Fruit fly (Drosophila melanogaster) whole organism, embryonic: ENCODE results near the gene Gr22c.

Experiments used
- Atf-2 ChIP-seq: fragments of 200-800 bp; sonication (Bioruptor generic); optimal IDR thresholded peaks from 2 replicates; lab custom pipeline; 2016; ENCODE audit warnings: missing biosample characterization, missing genetic modification characterization
- B-H2 ChIP-seq: fragments of 200-800 bp; sonication (Bioruptor generic); optimal IDR thresholded peaks from 2 replicates; lab custom pipeline; 2018; ENCODE audit warnings: missing biosample characterization, mild to moderate bottlenecking, missing genetic modification characterization
- BtbVII ChIP-seq: fragments of 200-800 bp; sonication (Bioruptor generic); optimal IDR thresholded peaks from 3 replicates; lab custom pipeline; 2017; ENCODE audit warnings: missing biosample characterization, mild to moderate bottlenecking, missing genetic modification characterization
- CG10267 ChIP-seq: fragments of 200-800 bp; sonication (Bioruptor generic); optimal IDR thresholded peaks from 2 replicates; lab custom pipeline; 2018; ENCODE audit warnings: missing biosample characterization, mild to moderate bottlenecking, missing genetic modification characterization, moderate library complexity
- CG10431 ChIP-seq: fragments of 200-800 bp; sonication (Bioruptor generic); optimal IDR thresholded peaks from 3 replicates; lab custom pipeline; 2018; ENCODE audit warnings: missing biosample characterization, mild to moderate bottlenecking, missing genetic modification characterization
- CG14965 ChIP-seq: fragments of 200-800 bp; sonication (Bioruptor generic); optimal IDR thresholded peaks from 2 replicates; lab custom pipeline; 2016; ENCODE audit warnings: missing biosample characterization, missing genetic modification characterization, borderline replicate concordance
- CG1603 ChIP-seq: fragments of 200-800 bp; sonication (Bioruptor generic); optimal IDR thresholded peaks from 2 replicates; lab custom pipeline; 2019; ENCODE audit warnings: missing biosample characterization, mild to moderate bottlenecking, missing genetic modification characterization, moderate library complexity
- CG17186 ChIP-seq: fragments of 200-800 bp; sonication (Bioruptor generic); optimal IDR thresholded peaks from 3 replicates; lab custom pipeline; 2017; ENCODE audit warnings: missing biosample characterization, missing genetic modification reagents, missing genetic modification characterization
- CG18011 ChIP-seq: fragments of 200-800 bp; sonication (Bioruptor generic); optimal IDR thresholded peaks from 2 replicates; lab custom pipeline; 2017; ENCODE audit warnings: missing biosample characterization, missing genetic modification characterization, mild to moderate bottlenecking, moderate library complexity, missing genotype
- CG2889 ChIP-seq: fragments of 200-800 bp; sonication (Bioruptor generic); IDR thresholded peaks from 3 replicates; pipeline ENCODE4 v1.3.6; 2022; ENCODE audit warnings: missing biosample characterization, missing genetic modification characterization
- CG3281 ChIP-seq: fragments of 200-800 bp; sonication (Bioruptor generic); optimal IDR thresholded peaks from 3 replicates; lab custom pipeline; 2017; ENCODE audit warnings: missing biosample characterization, mild to moderate bottlenecking, missing genetic modification characterization
- CG3995 ChIP-seq: fragments of 200-800 bp; sonication (Bioruptor generic); optimal IDR thresholded peaks from 3 replicates; lab custom pipeline; 2016; ENCODE audit warnings: missing biosample characterization, missing genetic modification characterization
- CG6254 ChIP-seq: fragments of 200-800 bp; sonication (Bioruptor generic); optimal IDR thresholded peaks from 3 replicates; lab custom pipeline; 2017; ENCODE audit warnings: mild to moderate bottlenecking, missing biosample characterization, missing genetic modification reagents, missing genetic modification characterization
- CG7357 ChIP-seq: fragments of 200-800 bp; sonication (Bioruptor generic); IDR thresholded peaks from 3 replicates; pipeline ENCODE4 v1.3.6; 2022; ENCODE audit warnings: missing biosample characterization, missing genetic modification characterization
- CG7786 ChIP-seq: fragments of 200-800 bp; sonication (Bioruptor generic); optimal IDR thresholded peaks from 2 replicates; lab custom pipeline; 2016; ENCODE audit warnings: missing biosample characterization, missing genetic modification characterization
- CG8089 ChIP-seq: fragments of 200-800 bp; sonication (Bioruptor generic); optimal IDR thresholded peaks from 3 replicates; lab custom pipeline; 2016; ENCODE audit warnings: missing biosample characterization, missing genetic modification characterization
- CG9437 ChIP-seq: fragments of 200-800 bp; sonication (Bioruptor generic); optimal IDR thresholded peaks from 2 replicates; lab custom pipeline; 2018; ENCODE audit warnings: missing biosample characterization, mild to moderate bottlenecking, missing genetic modification characterization
- CoRest ChIP-seq: fragments of 200-800 bp; sonication (Bioruptor generic); optimal IDR thresholded peaks from 3 replicates; lab custom pipeline; 2018; ENCODE audit warnings: missing biosample characterization, mild to moderate bottlenecking, missing genetic modification characterization, moderate library complexity
- CrebB ChIP-seq: fragments of 200-800 bp; sonication (Bioruptor generic); optimal IDR thresholded peaks from 3 replicates; lab custom pipeline; 2018; ENCODE audit warnings: missing biosample characterization, mild to moderate bottlenecking, missing genetic modification characterization
- D19A ChIP-seq: fragments of 200-800 bp; optimal IDR thresholded peaks from 3 replicates; lab custom pipeline; 2019; ENCODE audit warnings: missing biosample characterization, mild to moderate bottlenecking, missing genetic modification characterization, moderate library complexity
- ERR ChIP-seq: fragments of 200-800 bp; sonication (Bioruptor generic); optimal IDR thresholded peaks from 2 replicates; lab custom pipeline; 2016; ENCODE audit warnings: missing biosample characterization, missing genetic modification characterization
- Hr39 ChIP-seq: fragments of >200 bp; optimal IDR thresholded peaks from 2 replicates; lab custom pipeline; 2017
- Hr78 ChIP-seq, 2 experiments: fragments of 200-800 bp in 1 of 2; fragments of >200 bp in 1 of 2; sonication (Bioruptor generic) in 1 of 2; optimal IDR thresholded peaks; 2 replicates each; lab custom pipeline; 2017 to 2019; ENCODE audit warnings: missing biosample characterization in 2 of 2, missing genetic modification characterization in 2 of 2, mild to moderate bottlenecking in 1 of 2, moderate library complexity in 1 of 2
- Myb ChIP-seq: fragments of 200-800 bp; sonication (Bioruptor generic); optimal IDR thresholded peaks from 2 replicates; lab custom pipeline; 2016; ENCODE audit warnings: missing biosample characterization, missing genetic modification characterization
- NK7.1 ChIP-seq: fragments of 200-800 bp; sonication (Bioruptor generic); optimal IDR thresholded peaks from 3 replicates; lab custom pipeline; 2016; ENCODE audit warnings: missing biosample characterization, missing genetic modification characterization
- Oli ChIP-seq: fragments of 200-800 bp; sonication (Bioruptor generic); optimal IDR thresholded peaks from 2 replicates; lab custom pipeline; 2018; ENCODE audit warnings: missing biosample characterization, mild to moderate bottlenecking, missing genetic modification characterization, moderate library complexity
- Pdp1 ChIP-seq, 2 experiments: fragments of 200-800 bp; sonication (Bioruptor generic); optimal IDR thresholded peaks; 3 replicates each; lab custom pipeline; 2016; ENCODE audit warnings: missing biosample characterization in 2 of 2, missing genetic modification characterization in 2 of 2, mild to moderate bottlenecking in 1 of 2, moderate library complexity in 1 of 2
- Sry-β ChIP-seq: fragments of 200-800 bp; sonication (Bioruptor generic); optimal IDR thresholded peaks from 2 replicates; lab custom pipeline; 2018; ENCODE audit warnings: missing biosample characterization, mild to moderate bottlenecking, missing genetic modification characterization, moderate library complexity
- TFAM ChIP-seq: fragments of 200-800 bp; sonication (Bioruptor generic); optimal IDR thresholded peaks from 2 replicates; lab custom pipeline; 2017; ENCODE audit warnings: missing biosample characterization, missing genetic modification characterization, inconsistent platforms
- Usf ChIP-seq: fragments of 200-800 bp; sonication (Bioruptor generic); optimal IDR thresholded peaks from 2 replicates; lab custom pipeline; 2017; ENCODE audit warnings: missing genotype, missing biosample characterization, missing genetic modification characterization
- abd-A ChIP-seq: fragments of 200-800 bp; sonication (Bioruptor generic); optimal IDR thresholded peaks from 3 replicates; lab custom pipeline; 2019; ENCODE audit warnings: missing biosample characterization, mild to moderate bottlenecking, missing genetic modification characterization, moderate library complexity
- bab2 ChIP-seq: fragments of 200-800 bp; sonication (Bioruptor generic); optimal IDR thresholded peaks from 2 replicates; lab custom pipeline; 2016; ENCODE audit warnings: missing biosample characterization, missing genetic modification characterization
- bsh ChIP-seq, 2 experiments: fragments of 200-800 bp; sonication (Bioruptor generic); optimal IDR thresholded peaks; 2 replicates each; lab custom pipeline; 2017 to 2018; ENCODE audit warnings: mild to moderate bottlenecking in 2 of 2, missing biosample characterization in 2 of 2, missing genetic modification characterization in 2 of 2, moderate library complexity in 1 of 2
- crc ChIP-seq: fragments of 200-800 bp; sonication (Bioruptor generic); optimal IDR thresholded peaks from 2 replicates; lab custom pipeline; 2016; ENCODE audit warnings: missing biosample characterization, missing genetic modification characterization
- cwo ChIP-seq: fragments of 200-800 bp; sonication (Bioruptor generic); optimal IDR thresholded peaks from 3 replicates; lab custom pipeline; 2017; ENCODE audit warnings: missing biosample characterization, missing genetic modification characterization, mild to moderate bottlenecking, moderate library complexity, missing genetic modification reagents
- dan ChIP-seq: fragments of 200-800 bp; sonication (Bioruptor generic); IDR thresholded peaks from 2 replicates; pipeline ENCODE4 v1.3.6; 2022; ENCODE audit warnings: missing biosample characterization, missing genetic modification characterization
- gcm2 ChIP-seq: fragments of 200-800 bp; sonication (Bioruptor generic); optimal IDR thresholded peaks from 2 replicates; lab custom pipeline; 2016; ENCODE audit warnings: missing biosample characterization, missing genetic modification characterization
- hbn ChIP-seq: fragments of 200-800 bp; sonication (Bioruptor generic); IDR thresholded peaks from 2 replicates; pipeline ENCODE4 v1.3.6; 2022; ENCODE audit warnings: missing biosample characterization, missing genetic modification characterization; ENCODE audit not compliant: partially characterized antibody
- jing ChIP-seq: fragments of 200-800 bp; sonication (Bioruptor generic); optimal IDR thresholded peaks from 2 replicates; lab custom pipeline; 2018; ENCODE audit warnings: missing biosample characterization, mild to moderate bottlenecking, missing genetic modification characterization
- ken ChIP-seq: fragments of 200-800 bp; sonication (Bioruptor generic); IDR thresholded peaks from 3 replicates; pipeline ENCODE4 v1.3.6; 2022; ENCODE audit warnings: missing biosample characterization, missing genetic modification characterization
- mirr ChIP-seq: fragments of 200-800 bp; sonication (Bioruptor generic); optimal IDR thresholded peaks from 3 replicates; lab custom pipeline; 2018; ENCODE audit warnings: missing biosample characterization, mild to moderate bottlenecking, missing genetic modification characterization
- onecut ChIP-seq: fragments of 200-800 bp; sonication (Bioruptor generic); IDR thresholded peaks from 2 replicates; pipeline ENCODE4 v1.3.6; 2022; ENCODE audit warnings: missing biosample characterization, missing genetic modification characterization
- pan ChIP-seq, 4 experiments: fragments of >200 bp in 3 of 4; fragments of 200-800 bp in 1 of 4; sonication (Bioruptor generic) in 1 of 4; optimal IDR thresholded peaks in 3 of 4; IDR thresholded peaks in 1 of 4; 2 replicates each; pipeline versions ENCODE4 v1.3.6 to Lab custom; 2017 to 2022; ENCODE audit warnings: missing biosample characterization in 2 of 4, missing genetic modification characterization in 2 of 4, mixed read lengths in 1 of 4
- pho ChIP-seq: fragments of 200-800 bp; sonication (Bioruptor generic); optimal IDR thresholded peaks from 2 replicates; lab custom pipeline; 2016; ENCODE audit warnings: missing biosample characterization, missing genetic modification characterization
- repo ChIP-seq: fragments of 200-800 bp; sonication (Bioruptor generic); optimal IDR thresholded peaks from 2 replicates; lab custom pipeline; 2016; ENCODE audit warnings: missing biosample characterization, missing genetic modification characterization
- salm ChIP-seq: fragments of 200-800 bp; sonication (Bioruptor generic); optimal IDR thresholded peaks from 2 replicates; lab custom pipeline; 2018; ENCODE audit warnings: missing biosample characterization, mild to moderate bottlenecking, missing genetic modification characterization
- sima ChIP-seq: fragments of 200-800 bp; sonication (Bioruptor generic); optimal IDR thresholded peaks from 2 replicates; lab custom pipeline; 2016; ENCODE audit warnings: missing biosample characterization, missing genetic modification characterization
- tll ChIP-seq, 2 experiments: fragments of 200-800 bp in 1 of 2; fragments of >200 bp in 1 of 2; sonication (Bioruptor generic) in 1 of 2; optimal IDR thresholded peaks; 2 replicates each; lab custom pipeline; 2017 to 2019; ENCODE audit warnings: missing biosample characterization in 2 of 2, missing genetic modification characterization in 2 of 2, mild to moderate bottlenecking in 1 of 2, moderate library complexity in 1 of 2
- zf30C ChIP-seq: fragments of 200-800 bp; sonication (Bioruptor generic); optimal IDR thresholded peaks from 3 replicates; lab custom pipeline; 2018; ENCODE audit warnings: missing biosample characterization, mild to moderate bottlenecking, missing genetic modification characterization

Gr22c gene

DNA sequence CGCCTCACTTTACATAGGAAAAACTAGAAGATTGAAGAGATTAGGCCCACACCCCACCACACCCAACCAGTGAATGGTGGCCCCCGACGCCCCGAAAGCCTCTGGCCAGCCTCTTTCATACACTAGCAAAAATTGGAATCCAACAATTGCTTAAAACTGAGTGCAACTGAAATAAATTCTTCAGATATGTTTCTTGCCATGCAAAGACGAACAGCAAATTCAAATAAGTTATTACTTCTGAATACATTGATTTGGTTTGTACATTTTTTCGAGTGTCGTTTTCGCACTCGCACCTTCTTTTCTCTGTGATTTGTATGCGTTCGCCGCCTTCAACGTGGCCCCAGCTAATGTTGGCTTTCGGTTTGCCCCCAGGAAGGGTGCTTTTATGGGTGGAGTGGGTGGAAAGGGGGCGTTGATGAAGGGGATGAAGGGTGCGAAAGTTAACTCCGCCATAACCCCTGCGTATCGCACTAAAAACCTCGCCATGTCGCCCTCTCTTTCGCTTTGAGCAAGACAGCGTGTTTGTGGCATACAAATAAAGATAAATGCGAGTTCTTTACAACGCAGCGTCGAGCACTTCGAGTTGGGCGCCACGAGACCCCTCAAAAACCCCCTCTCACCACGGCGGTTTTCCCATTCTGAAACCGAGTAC, 46.2 kb upstream of the Gr22c start (continued):
- TF ChIP-seq onecut (GFP tag; lab: Robert Waterston, UW) = 0 out of 2 replicates have a peak, but pooled peaks have one; percentile 13
- TF ChIP-seq TFAM (GFP tag; lab: Kevin White, UChicago) = no peak
- no peak for TF ChIP-seq CG17186
- peak; percentile 62 for TF ChIP-seq CG3281 (GFP tag; lab: Kevin White, UChicago)
- TF ChIP-seq Hr78 (GFP tag; optimal IDR thresholded peaks at IDR 0.05; lab: Kevin White, UChicago) = no peak
- TF ChIP-seq CG1603 (tag; lab: Kevin White, UChicago) = peak; percentile 52
- no peak for TF ChIP-seq CG10431 (GFP tag; lab: Kevin White, UChicago)
- peak; percentile 61 for TF ChIP-seq abd-A (tag; lab: Kevin White, UChicago)
- no peak for TF ChIP-seq mirr (GFP tag; lab: Kevin White, UChicago)
- TF ChIP-seq ERR = no peak
- TF ChIP-seq CG2889 (GFP tag; lab: Robert Waterston, UW) = 0 out of 3 replicates have a peak, but pooled peaks have one; percentile 59
- TF ChIP-seq pan (optimal IDR thresholded peaks at IDR 0.05; lab: Kevin White, UChicago) = no peak
- peak in 1 of 2 experiments; percentile 60 for TF ChIP-seq pan (GFP tag; optimal IDR thresholded peaks at IDR 0.05 in 1 of 2, IDR thresholded peaks at IDR 0.05 in 1 of 2)
- no peak for TF ChIP-seq tll (GFP tag; optimal IDR thresholded peaks at IDR 0.05; lab: Kevin White, UChicago)
- TF ChIP-seq CG18011 (GFP tag; lab: Kevin White, UChicago) = no peak
- no peak for TF ChIP-seq bab2 (GFP tag; lab: Kevin White, UChicago)
- no peak for TF ChIP-seq crc (GFP tag; lab: Kevin White, UChicago)
- no peak for TF ChIP-seq D19A (tag; lab: Kevin White, UChicago)
- no peak for TF ChIP-seq CG14965 (GFP tag; lab: Kevin White, UChicago)
- no peak for TF ChIP-seq Pdp1 (GFP tag; optimal IDR thresholded peaks at IDR 0.05; lab: Kevin White, UChicago)
- peak; percentile 48 for TF ChIP-seq Oli
- peak; percentile 48 for TF ChIP-seq cwo (GFP tag; lab: Kevin White, UChicago)
- no peak for TF ChIP-seq zf30C (GFP tag; lab: Kevin White, UChicago)
- no peak for TF ChIP-seq CG8089 (GFP tag; lab: Kevin White, UChicago)
- TF ChIP-seq CoRest (tag; lab: Kevin White, UChicago) = peak; percentile 42
- TF ChIP-seq sima (GFP tag; lab: Kevin White, UChicago) = no peak
- no peak for TF ChIP-seq CG10267
- TF ChIP-seq NK7.1 (GFP tag; lab: Kevin White, UChicago) = no peak
- no peak for TF ChIP-seq Atf-2
- TF ChIP-seq bsh (GFP tag; optimal IDR thresholded peaks at IDR 0.05; lab: Kevin White, UChicago) = no peak
- TF ChIP-seq CG3995 (GFP tag; lab: Kevin White, UChicago) = no peak
- TF ChIP-seq CrebB (tag; lab: Kevin White, UChicago) = no peak
- no peak for TF ChIP-seq salm (tag; lab: Kevin White, UChicago)
- no peak for TF ChIP-seq Hr39 (lab: Kevin White, UChicago)
- 0 out of 3 replicates have a peak, but pooled peaks have one; percentile 9 for TF ChIP-seq CG7357 (GFP tag; lab: Robert Waterston, UW)
- no peak for TF ChIP-seq dan (GFP tag; lab: Robert Waterston, UW)
- TF ChIP-seq Sry-β (GFP tag; lab: Kevin White, UChicago) = no peak
- no peak for TF ChIP-seq B-H2 (GFP tag; lab: Kevin White, UChicago)
- no peak for TF ChIP-seq ken (GFP tag; lab: Robert Waterston, UW)
- TF ChIP-seq gcm2 (GFP tag; lab: Kevin White, UChicago) = no peak
- no peak for TF ChIP-seq BtbVII (GFP tag; lab: Kevin White, UChicago)
- TF ChIP-seq CG6254 (GFP tag; lab: Kevin White, UChicago) = no peak
- no peak for TF ChIP-seq hbn (GFP tag; lab: Robert Waterston, UW)
- TF ChIP-seq pho (GFP tag; lab: Kevin White, UChicago) = no peak
- peak; percentile 3 for TF ChIP-seq Myb (GFP tag; lab: Kevin White, UChicago)
- TF ChIP-seq CG7786 (GFP tag; lab: Kevin White, UChicago) = peak; percentile 38
- no peak for TF ChIP-seq repo (GFP tag; lab: Kevin White, UChicago)
- TF ChIP-seq CG9437 (GFP tag; lab: Kevin White, UChicago) = no peak
- no peak for TF ChIP-seq jing (GFP tag; lab: Kevin White, UChicago)
- TF ChIP-seq Usf = no peak
